Worm (Caenorhabditis elegans) whole organism, L1 larva: Measurements from ENCODE around the gene pmp-1.

Experiments used
- blmp-1 ChIP-seq: fragments of 150-350 bp; optimal IDR thresholded peaks from 2 replicates; lab custom pipeline; 2014; ENCODE audit warnings: missing biosample characterization, missing genetic modification characterization
- nhr-12 ChIP-seq: sonication (generic microtip); optimal IDR thresholded peaks from 2 replicates; lab custom pipeline; 2017; ENCODE audit warnings: missing biosample characterization, missing genetic modification characterization
- zag-1 ChIP-seq: fragments of 150-350 bp; optimal IDR thresholded peaks from 2 replicates; lab custom pipeline; 2014; ENCODE audit warnings: missing biosample characterization, missing genetic modification characterization
- zip-4 ChIP-seq: fragments of 200-800 bp; sonication (Bioruptor generic); optimal IDR thresholded peaks from 2 replicates; lab custom pipeline; 2018; ENCODE audit warnings: mild to moderate bottlenecking, missing genetic modification characterization, moderate library complexity, missing compliant biosample characterization

DNA sequence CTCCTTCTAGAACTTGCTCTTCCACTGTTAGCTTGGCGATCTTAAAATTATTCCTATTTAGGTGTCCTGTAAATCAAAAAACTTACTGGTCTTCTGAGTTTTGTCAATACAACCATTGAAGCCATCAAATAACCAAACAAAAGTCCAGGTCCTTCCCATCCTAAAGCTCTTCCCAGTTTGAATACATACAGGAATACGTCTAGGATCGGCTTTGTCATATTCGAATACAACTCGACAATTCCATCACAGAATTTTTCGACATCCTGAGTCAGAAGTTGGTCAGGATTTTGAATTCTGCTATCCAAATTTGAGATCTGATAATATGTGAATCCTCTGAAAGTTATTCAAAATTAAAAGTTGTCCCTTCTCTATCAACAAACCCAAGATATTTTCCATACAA, 1.2 kb downstream of the pmp-1 start:
- no peak for TF ChIP-seq blmp-1 (tag; lab: Kevin White, UChicago)
- no peak for TF ChIP-seq nhr-12 (tag; lab: Kevin White, UChicago)
- TF ChIP-seq zag-1 (tag; lab: Kevin White, UChicago), result no peak
- TF ChIP-seq zip-4, result no peak
